Fruit fly (Drosophila melanogaster): Measurements from ENCODE around the gene eIF2beta.

The eIF2beta gene

DNA sequence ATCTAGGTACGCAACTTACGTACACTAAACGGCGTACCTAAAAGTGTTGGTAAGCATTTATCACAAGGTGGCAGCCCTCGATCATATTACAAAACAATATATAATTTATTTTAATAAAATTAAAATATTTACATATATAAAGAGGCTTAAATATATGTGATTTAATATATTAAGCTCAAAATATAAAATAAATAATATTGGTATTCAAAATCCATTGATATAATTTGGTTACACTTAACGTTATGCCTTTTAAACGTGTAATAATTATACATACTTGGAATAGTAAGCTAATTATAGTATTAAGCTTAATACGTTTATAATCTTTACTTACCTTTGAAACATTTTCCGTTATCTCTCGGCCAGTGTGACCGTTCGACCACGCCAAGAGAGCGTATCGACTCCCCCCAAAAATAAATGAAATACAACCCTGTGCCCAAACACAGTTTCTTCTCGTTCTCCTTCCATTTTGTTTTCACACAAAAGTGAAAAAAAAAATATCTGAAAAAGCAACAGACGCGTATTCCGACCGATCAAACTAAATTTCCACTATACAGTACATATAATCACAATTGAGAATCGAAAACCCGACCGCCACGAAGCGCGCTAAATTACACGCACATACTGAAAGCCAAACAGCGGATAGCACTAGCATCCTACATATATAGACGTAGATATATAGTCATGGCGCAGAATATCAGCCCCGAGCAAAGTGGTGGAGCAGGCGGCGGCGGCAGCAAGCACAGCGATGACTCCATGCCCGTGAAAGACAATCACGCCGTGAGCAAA lies 22.5 kb downstream of the eIF2beta start, which contains the start of the genes CG10646 and vih (continued):
- TF ChIP-seq CG11560 (tag; IDR thresholded peaks at IDR 0.05) (no peak), CG2120 (GFP tag; optimal IDR thresholded peaks at IDR 0.05) (peak; percentile 51), CG8388 (GFP tag; optimal IDR thresholded peaks at IDR 0.05) (peak; percentile 26), Hmr (GFP tag; optimal IDR thresholded peaks at IDR 0.05) (peak; percentile 68), Hr3 (GFP tag; optimal IDR thresholded peaks at IDR 0.05) (peak; percentile 62), hkb (optimal IDR thresholded peaks at IDR 0.05) (no peak), hkb (GFP tag; IDR thresholded peaks at IDR 0.05) (no peak), vfl (GFP tag; optimal IDR thresholded peaks at IDR 0.05) (no peak), CG2116 (GFP tag; optimal IDR thresholded peaks at IDR 0.05) (peak; percentile 99), caup (GFP tag; optimal IDR thresholded peaks at IDR 0.05; ENCODE audit: severe bottlenecking) (peak; percentile 47), Trl (optimal IDR thresholded peaks at IDR 0.05) (no peak), Trl (GFP tag; optimal IDR thresholded peaks at IDR 0.05) (peak; percentile 15), Dad (GFP tag; optimal IDR thresholded peaks at IDR 0.05) (peak; percentile 24), CG31388 (GFP tag; optimal IDR thresholded peaks at IDR 0.05) (peak; percentile 29), CG13894 (tag; optimal IDR thresholded peaks at IDR 0.05) (peak; percentile 18), CG1602 (GFP tag; optimal IDR thresholded peaks at IDR 0.05) (peak; percentile 48), B-H2 (GFP tag; optimal IDR thresholded peaks at IDR 0.05) (peak; percentile 39), prd (optimal IDR thresholded peaks at IDR 0.05) (no peak), prd (GFP tag; IDR thresholded peaks at IDR 0.05) (peak; percentile 40; the same call in 1 of the 3 replicates), Nf-YA (GFP tag; IDR thresholded peaks at IDR 0.05) (no peak), lola (GFP tag; optimal IDR thresholded peaks at IDR 0.05) (peak in 1 of 3 experiments; percentile 37)

DNA sequence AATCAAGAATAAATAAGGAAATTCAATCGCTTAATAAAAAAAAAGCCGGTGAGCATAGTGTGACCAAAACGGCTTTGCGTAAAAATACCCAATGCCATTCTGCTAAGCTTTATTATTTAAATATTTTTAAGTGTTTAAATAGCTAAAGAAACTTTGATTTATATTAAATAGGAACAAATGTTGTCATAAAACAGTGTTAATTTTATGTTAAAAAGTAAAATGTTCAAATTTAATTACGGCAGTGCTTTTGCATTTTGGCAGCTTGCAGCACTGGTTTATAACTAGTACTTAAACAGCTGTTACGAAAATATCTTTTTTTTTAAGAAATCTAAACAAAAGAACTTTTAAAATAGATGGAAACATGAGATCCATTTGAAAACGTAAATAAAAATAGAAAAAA lies 25.3 kb downstream of the eIF2beta start, which contains the start of the genes CG10638 and CG10681:
TSS of gene CG10638 (minus strand) at position 63 of the 400 bp plus-strand sequence.
TSS of gene CG10681 (plus strand) at position 265 of the 400 bp plus-strand sequence.
- TF ChIP-seq inv (GFP tag; IDR thresholded peaks at IDR 0.05; ENCODE audit: partially characterized antibody), result no peak
- TF ChIP-seq CG14710 (tag; optimal IDR thresholded peaks at IDR 0.05), result peak; percentile 81
- TF ChIP-seq sima (GFP tag; optimal IDR thresholded peaks at IDR 0.05), result no peak
- TF ChIP-seq Tbp (GFP tag; optimal IDR thresholded peaks at IDR 0.05), result no peak
- no peak for TF ChIP-seq tna (GFP tag; IDR thresholded peaks at IDR 0.05; ENCODE audit: partially characterized antibody)
- peak; percentile 61 for TF ChIP-seq lilli (GFP tag; optimal IDR thresholded peaks at IDR 0.05)
- peak; percentile 91 for TF ChIP-seq sens (GFP tag)
- no peak for TF ChIP-seq btn (GFP tag; optimal IDR thresholded peaks at IDR 0.05)
- TF ChIP-seq bowl (GFP tag; IDR thresholded peaks at IDR 0.05), result no peak
- TF ChIP-seq esg (GFP tag; conservative IDR thresholded peaks at IDR 0.05), result no peak
- TF ChIP-seq Lim3 (GFP tag; IDR thresholded peaks at IDR 0.05), result no peak
- TF ChIP-seq CG6175 (GFP tag; IDR thresholded peaks at IDR 0.05), result no peak
- no peak for TF ChIP-seq usp (GFP tag; optimal IDR thresholded peaks at IDR 0.05)
- TF ChIP-seq ATbp (GFP tag; optimal IDR thresholded peaks at IDR 0.05), result no peak
- TF ChIP-seq ase (GFP tag; IDR thresholded peaks at IDR 0.05), result no peak
- no peak for TF ChIP-seq CG12942 (GFP tag; optimal IDR thresholded peaks at IDR 0.05)
- TF ChIP-seq Eip74EF (GFP tag; optimal IDR thresholded peaks at IDR 0.05), result no peak
- TF ChIP-seq CG15601 (tag; optimal IDR thresholded peaks at IDR 0.05), result peak; percentile 31
- TF ChIP-seq CrebB (tag; optimal IDR thresholded peaks at IDR 0.05), result peak; percentile 1
- TF ChIP-seq crp (GFP tag; optimal IDR thresholded peaks at IDR 0.05), result peak; percentile 67 to 91
- TF ChIP-seq abd-A (tag; optimal IDR thresholded peaks at IDR 0.05), result no peak
- TF ChIP-seq hb (GFP tag; IDR thresholded peaks at IDR 0.05; ENCODE audit: partially characterized antibody), result no peak
- TF ChIP-seq CG8388 (GFP tag; optimal IDR thresholded peaks at IDR 0.05), result peak; percentile 27
- TF ChIP-seq CG12219 (GFP tag; optimal IDR thresholded peaks at IDR 0.05), result no peak
- peak; percentile 23 for TF ChIP-seq az2 (GFP tag; optimal IDR thresholded peaks at IDR 0.05)
- TF ChIP-seq jumu (GFP tag; optimal IDR thresholded peaks at IDR 0.05), result no peak
- TF ChIP-seq Nf-YC (tag; optimal IDR thresholded peaks at IDR 0.05), result peak; percentile 49
- TF ChIP-seq Fer1 (GFP tag; optimal IDR thresholded peaks at IDR 0.05), result peak; percentile 71
- TF ChIP-seq CG32772 (GFP tag; IDR thresholded peaks at IDR 0.05), result peak; percentile 53
- no peak for TF ChIP-seq cato (GFP tag; optimal IDR thresholded peaks at IDR 0.05; ENCODE audit: borderline replicate concordance)
